Fruit fly (Drosophila melanogaster) whole organism: Measurements from ENCODE around the gene tex.

Experiments
- CG8478 ChIP-seq: fragments of >200 bp; optimal IDR thresholded peaks from 2 replicates; lab custom pipeline; 2018; ENCODE audit warnings: inconsistent platforms
- Dll ChIP-seq: fragments of >200 bp; optimal IDR thresholded peaks from 2 replicates; lab custom pipeline; 2017
- EcR ChIP-seq, 2 experiments: fragments of >200 bp; optimal IDR thresholded peaks; 2 replicates each; lab custom pipeline; 2017; ENCODE audit warnings: missing biosample characterization in 2 of 2, missing genetic modification characterization in 2 of 2, missing genetic modification reagents in 2 of 2
- pan ChIP-seq: fragments of >200 bp; optimal IDR thresholded peaks from 2 replicates; lab custom pipeline; 2017
- psq ChIP-seq: fragments of >200 bp; optimal IDR thresholded peaks from 2 replicates; lab custom pipeline; 2017
- usp ChIP-seq: fragments of >200 bp; optimal IDR thresholded peaks from 2 replicates; lab custom pipeline; 2017; ENCODE audit warnings: missing biosample characterization, missing genetic modification characterization, mixed read lengths

DNA sequence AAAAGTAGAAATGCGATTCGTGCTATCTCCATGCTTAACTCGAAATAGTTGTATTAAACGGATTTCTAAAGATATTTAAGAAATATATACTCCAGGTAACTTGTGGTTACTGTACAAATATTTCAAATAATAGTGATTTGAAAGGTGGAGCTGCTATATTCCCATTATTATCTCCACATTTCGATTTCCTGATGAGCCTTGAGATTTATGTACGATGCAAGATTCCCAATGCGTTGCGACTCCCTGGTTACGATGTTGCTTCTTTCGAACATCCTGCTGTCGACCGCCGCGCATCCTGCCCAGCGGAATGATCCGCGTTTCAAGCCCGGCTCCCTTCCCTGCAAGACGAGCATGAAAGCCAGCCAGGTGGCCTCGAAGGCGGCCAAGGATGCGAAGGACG is 3.6 kb upstream of the tex start, which contains the start of the genes CG11694 and CG11698:
- TF ChIP-seq EcR (GFP tag; optimal IDR thresholded peaks at IDR 0.05; lab: Kevin White, UChicago) = no peak
- no peak for TF ChIP-seq psq
- TF ChIP-seq pan (lab: Kevin White, UChicago) = no peak
- TF ChIP-seq Dll (lab: Kevin White, UChicago) = no peak
- no peak for TF ChIP-seq CG8478 (lab: Kevin White, UChicago)
- no peak for TF ChIP-seq usp (GFP tag; lab: Kevin White, UChicago)
